Worm (Caenorhabditis elegans): ENCODE results near the gene lys-10.
A peak's percentile ranks its signal among the peaks of the same experiment; 100 is the strongest.

The lys-10 gene

ce11 chrIV:8376923-8377322 is 44.3 kb downstream of the lys-10 start:
- TF ChIP-seq pha-4 (tag; optimal IDR thresholded peaks at IDR 0.05) (peak; percentile 55), eor-1 (tag; optimal IDR thresholded peaks at IDR 0.05) (no peak), nfya-1 (tag; optimal IDR thresholded peaks at IDR 0.05; ENCODE audit: insufficient read depth) (peak; percentile 44), fkh-2 (tag; optimal IDR thresholded peaks at IDR 0.05) (no peak), mdl-1 (tag; optimal IDR thresholded peaks at IDR 0.05) (no peak)

- TF ChIP-seq nhr-11 (tag; optimal IDR thresholded peaks at IDR 0.05) (no peak), R02D3.7 (tag; optimal IDR thresholded peaks at IDR 0.05) (no peak), nfya-1 (tag; optimal IDR thresholded peaks at IDR 0.05; ENCODE audit: insufficient read depth) (no peak), hmg-11 (tag; optimal IDR thresholded peaks at IDR 0.05) (no peak), snpc-4 (tag; optimal IDR thresholded peaks at IDR 0.05) (no peak), lsy-12 (tag; optimal IDR thresholded peaks at IDR 0.05) (peak; percentile 6), unc-39 (tag; optimal IDR thresholded peaks at IDR 0.05) (no peak), elt-2 (tag; optimal IDR thresholded peaks at IDR 0.05) (peak; percentile 2), lin-15B (tag; optimal IDR thresholded peaks at IDR 0.05) (no peak), nhr-77 (tag; optimal IDR thresholded peaks at IDR 0.05) (no peak), ceh-28 (tag; optimal IDR thresholded peaks at IDR 0.05) (no peak), nhr-67 (tag; optimal IDR thresholded peaks at IDR 0.05) (no peak), fkh-2 (tag; optimal IDR thresholded peaks at IDR 0.05) (no peak), elt-1 (tag; optimal IDR thresholded peaks at IDR 0.05) (no peak), nhr-43 (tag; optimal IDR thresholded peaks at IDR 0.05; ENCODE audit: poor library complexity, severe bottlenecking) (peak; percentile 31), lin-39 (tag; optimal IDR thresholded peaks at IDR 0.05) (no peak), egl-5 (tag; optimal IDR thresholded peaks at IDR 0.05) (no peak), aly-2 (tag; optimal IDR thresholded peaks at IDR 0.05) (no peak), nhr-237 (tag; optimal IDR thresholded peaks at IDR 0.05) (no peak), ceh-16 (tag; optimal IDR thresholded peaks at IDR 0.05) (no peak), nhr-12 (tag; optimal IDR thresholded peaks at IDR 0.05) (no peak), nhr-76 (tag; optimal IDR thresholded peaks at IDR 0.05) (no peak), fos-1 (tag; optimal IDR thresholded peaks at IDR 0.05) (no peak), elt-3 (tag; optimal IDR thresholded peaks at IDR 0.05) (no peak), eor-1 (tag; optimal IDR thresholded peaks at IDR 0.05) (no peak), tbx-2 (tag; optimal IDR thresholded peaks at IDR 0.05) (no peak), ceh-82 (tag; optimal IDR thresholded peaks at IDR 0.05) (no peak), zag-1 (tag; optimal IDR thresholded peaks at IDR 0.05) (no peak), pqm-1 (tag; optimal IDR thresholded peaks at IDR 0.05) (no peak), ZK546.5 (tag; optimal IDR thresholded peaks at IDR 0.05) (no peak), jun-1 (tag; optimal IDR thresholded peaks at IDR 0.05) (no peak), sea-2 (GFP tag; optimal IDR thresholded peaks at IDR 0.05) (no peak), ama-1 (optimal IDR thresholded peaks at IDR 0.05) (peak; percentile 77), egl-27 (tag; optimal IDR thresholded peaks at IDR 0.05) (no peak), nhr-23 (tag; optimal IDR thresholded peaks at IDR 0.05) (no peak), ztf-11 (tag; optimal IDR thresholded peaks at IDR 0.05) (no peak), ztf-4 (tag; optimal IDR thresholded peaks at IDR 0.05) (peak; percentile 47), pha-4 (tag; optimal IDR thresholded peaks at IDR 0.05) (no peak), daf-12 (tag; optimal IDR thresholded peaks at IDR 0.05) (no peak), fkh-10 (GFP tag; optimal IDR thresholded peaks at IDR 0.05) (no peak), nhr-25 (tag; optimal IDR thresholded peaks at IDR 0.05) (no peak)
Observed at ce11 chrIV:8377501-8377900, 44.9 kb downstream of the lys-10 start, which contains the start of gene D2096.7. D2096.7 (minus strand) TSS chrIV:8377630.

ce11 chrIV:8378280-8378679 is 45.7 kb downstream of the lys-10 start:
- TF ChIP-seq elt-2 (tag; optimal IDR thresholded peaks at IDR 0.05) (no peak), nhr-77 (tag; optimal IDR thresholded peaks at IDR 0.05) (no peak), snpc-4 (tag; optimal IDR thresholded peaks at IDR 0.05) (no peak), tbx-2 (tag; optimal IDR thresholded peaks at IDR 0.05) (no peak), ceh-82 (tag; optimal IDR thresholded peaks at IDR 0.05) (no peak), fos-1 (tag; optimal IDR thresholded peaks at IDR 0.05) (no peak), ceh-28 (tag; optimal IDR thresholded peaks at IDR 0.05) (no peak), lsy-12 (tag; optimal IDR thresholded peaks at IDR 0.05) (no peak), nhr-25 (tag; optimal IDR thresholded peaks at IDR 0.05) (no peak), ceh-16 (tag; optimal IDR thresholded peaks at IDR 0.05) (no peak), nhr-23 (tag; optimal IDR thresholded peaks at IDR 0.05) (no peak), nhr-67 (tag; optimal IDR thresholded peaks at IDR 0.05) (no peak), aly-2 (tag; optimal IDR thresholded peaks at IDR 0.05) (no peak), ztf-4 (tag; optimal IDR thresholded peaks at IDR 0.05) (no peak), ama-1 (optimal IDR thresholded peaks at IDR 0.05) (no peak), ztf-11 (tag; optimal IDR thresholded peaks at IDR 0.05) (no peak)
